Worm (Caenorhabditis elegans): Measurements from ENCODE around the gene F11D5.6.

ce11 chrX:3350306-3350705 lies 24.2 kb upstream of the F11D5.6 start, which contains the start of gene nspg-4:
- no peak for TF ChIP-seq sox-2 (GFP tag; IDR thresholded peaks at IDR 0.05)
- TF ChIP-seq tbx-2 (tag; optimal IDR thresholded peaks at IDR 0.05) = no peak
- no peak for TF ChIP-seq nhr-11 (tag; optimal IDR thresholded peaks at IDR 0.05)
- no peak for TF ChIP-seq fkh-6 (tag; optimal IDR thresholded peaks at IDR 0.05)
- TF ChIP-seq lin-11 (tag; optimal IDR thresholded peaks at IDR 0.05) = no peak
- no peak for TF ChIP-seq ceh-34 (tag; optimal IDR thresholded peaks at IDR 0.05)
- TF ChIP-seq unc-55 (GFP tag; optimal IDR thresholded peaks at IDR 0.05) = no peak
- TF ChIP-seq ceh-24 (tag; optimal IDR thresholded peaks at IDR 0.05) = no peak
- TF ChIP-seq pha-4 (tag; optimal IDR thresholded peaks at IDR 0.05) = no peak
- TF ChIP-seq ceh-45 (GFP tag; IDR thresholded peaks at IDR 0.05) = no peak
- no peak for TF ChIP-seq syd-9 (tag; optimal IDR thresholded peaks at IDR 0.05)
